Worm (Caenorhabditis elegans) whole organism, L2 larva: ENCODE measurements around the gene srlf-30.

Experiments
- R02D3.7 ChIP-seq: fragments of 150-350 bp; optimal IDR thresholded peaks from 2 replicates; lab custom pipeline; 2014; ENCODE audit warnings: missing biosample characterization, missing genetic modification characterization
- ceh-16 ChIP-seq: fragments of 150-350 bp; optimal IDR thresholded peaks from 2 replicates; lab custom pipeline; 2014; ENCODE audit warnings: missing biosample characterization, missing genetic modification characterization
- ceh-82 ChIP-seq: fragments of 150-350 bp; optimal IDR thresholded peaks from 2 replicates; lab custom pipeline; 2014; ENCODE audit warnings: missing biosample characterization, missing genetic modification characterization
- crh-2 ChIP-seq: sonication (generic microtip); optimal IDR thresholded peaks from 2 replicates; lab custom pipeline; 2017; ENCODE audit warnings: missing biosample characterization, missing genetic modification characterization
- nhr-12 ChIP-seq: fragments of 150-350 bp; optimal IDR thresholded peaks from 2 replicates; lab custom pipeline; 2014; ENCODE audit warnings: missing biosample characterization, missing genetic modification characterization
- nhr-237 ChIP-seq: fragments of 150-350 bp; optimal IDR thresholded peaks from 2 replicates; lab custom pipeline; 2014; ENCODE audit warnings: missing biosample characterization, missing genetic modification characterization
- skn-1 ChIP-seq: sonication (generic microtip); optimal IDR thresholded peaks from 2 replicates; lab custom pipeline; 2017; ENCODE audit warnings: missing biosample characterization, missing genetic modification characterization

- TF ChIP-seq R02D3.7 (tag; lab: Kevin White, UChicago), result no peak
- no peak for TF ChIP-seq ceh-82 (tag; lab: Kevin White, UChicago)
- no peak for TF ChIP-seq ceh-16 (tag; lab: Kevin White, UChicago)
- TF ChIP-seq nhr-237 (tag; lab: Kevin White, UChicago), result no peak
- no peak for TF ChIP-seq nhr-12 (tag; lab: Kevin White, UChicago)
- peak; percentile 64 for TF ChIP-seq crh-2 (tag; lab: Kevin White, UChicago)
- no peak for TF ChIP-seq skn-1 (tag; lab: Kevin White, UChicago)
These were observed 41.7 kb upstream of the srlf-30 start, which contains the start of the genes T11G6.2 and hars-1 for ce11 chrIV:10858300-10859016.
